Worm (Caenorhabditis elegans): ENCODE measurements around the gene C04G6.13.

DNA sequence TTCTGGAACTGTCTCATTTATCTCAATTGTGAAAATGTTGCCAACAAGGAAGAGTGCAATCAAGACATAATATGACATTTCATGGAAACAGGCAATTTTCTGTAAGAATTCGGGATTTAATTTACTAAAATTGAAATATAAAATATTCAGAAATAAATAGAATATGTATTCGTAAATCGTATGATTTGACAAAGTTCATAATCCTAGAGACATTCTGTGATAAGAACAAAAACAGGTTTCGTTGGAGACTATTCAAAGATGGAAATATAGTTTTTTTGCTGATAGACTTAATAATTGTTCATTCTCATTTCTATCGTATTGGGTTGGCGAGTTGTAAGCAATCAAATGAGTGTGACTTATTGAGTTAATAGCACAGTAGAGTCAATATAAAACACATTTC, 36.0 kb upstream of the C04G6.13 start, which contains the start of gene C27A2.12:
- TF ChIP-seq tab-1 (GFP tag; IDR thresholded peaks at IDR 0.05) (no peak), cog-1 (tag; optimal IDR thresholded peaks at IDR 0.05) (no peak)
